Fruit fly (Drosophila melanogaster): Measurements from ENCODE around the gene CG14855.
A peak's percentile ranks its signal among the peaks of the same experiment; 100 is the strongest.

The CG14855 gene

DNA sequence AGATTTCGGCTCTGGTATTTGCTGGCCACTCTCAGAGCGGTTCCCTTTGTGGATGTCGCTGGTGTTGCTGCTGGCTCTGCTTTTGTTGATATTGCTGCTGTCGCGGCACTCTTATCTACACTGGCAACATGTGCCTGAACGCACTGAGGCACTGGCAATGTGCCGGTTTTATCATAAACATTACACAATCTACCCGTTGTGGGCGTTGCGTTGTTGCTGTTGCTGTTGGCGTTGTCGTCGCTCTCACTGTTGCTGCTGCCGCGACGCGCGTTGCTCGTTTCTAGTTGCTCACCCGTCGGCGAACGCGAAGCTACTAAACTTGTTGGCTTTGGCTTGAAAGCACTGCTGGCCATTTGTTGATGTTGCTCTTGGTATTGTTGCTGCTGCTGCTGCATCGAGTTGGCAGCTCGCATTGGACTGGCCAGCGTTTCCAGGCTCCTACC lies 23.6 kb downstream of the CG14855 start (continued):
- TF ChIP-seq Bgb (GFP tag; IDR thresholded peaks at IDR 0.05; ENCODE audit: partially characterized antibody) (peak; percentile 59), Pdp1 (GFP tag; optimal IDR thresholded peaks at IDR 0.05) (peak in 1 of 2 experiments; percentile 99), CG34422 (GFP tag; IDR thresholded peaks at IDR 0.05) (peak; percentile 78; the same call in 1 of the 3 replicates), Hr51 (GFP tag; optimal IDR thresholded peaks at IDR 0.05) (peak in 1 of 2 experiments; percentile 5), sr (GFP tag; IDR thresholded peaks at IDR 0.05) (peak; percentile 96), klu (GFP tag; IDR thresholded peaks at IDR 0.05) (no peak), zen2 (GFP tag; IDR thresholded peaks at IDR 0.05; ENCODE audit: partially characterized antibody) (0 out of 3 replicates have a peak, but pooled peaks have one; percentile 4), rib (GFP tag; IDR thresholded peaks at IDR 0.05) (peak; percentile 20; the same call in 1 of the 2 replicates), ranshi (GFP tag; IDR thresholded peaks at IDR 0.05) (peak; percentile 7; the same call in 1 of the 2 replicates), CG7928 (GFP tag; optimal IDR thresholded peaks at IDR 0.05) (no peak), fd102C (GFP tag; optimal IDR thresholded peaks at IDR 0.05) (no peak), CG15479 (GFP tag; optimal IDR thresholded peaks at IDR 0.05) (peak; percentile 94), maf-S (GFP tag; optimal IDR thresholded peaks at IDR 0.05) (no peak), lbe (GFP tag; optimal IDR thresholded peaks at IDR 0.05) (no peak), Trl (optimal IDR thresholded peaks at IDR 0.05) (peak; percentile 11 to 44), Trl (GFP tag; optimal IDR thresholded peaks at IDR 0.05) (no peak), Deaf1 (tag; optimal IDR thresholded peaks at IDR 0.05) (peak; percentile 81), jigr1 (GFP tag; IDR thresholded peaks at IDR 0.05) (no peak), slbo (GFP tag; IDR thresholded peaks at IDR 0.05) (peak; percentile 61), gro (GFP tag; optimal IDR thresholded peaks at IDR 0.05) (peak; percentile 11), CG12071 (GFP tag; optimal IDR thresholded peaks at IDR 0.05) (peak; percentile 4), tup (GFP tag; optimal IDR thresholded peaks at IDR 0.05) (no peak), CG31441 (GFP tag; IDR thresholded peaks at IDR 0.05) (peak; percentile 24; the same call in 1 of the 2 replicates), CG12769 (tag; optimal IDR thresholded peaks at IDR 0.05) (peak; percentile 50), CG18599 (GFP tag; optimal IDR thresholded peaks at IDR 0.05) (peak; percentile 38), CG5180 (GFP tag; optimal IDR thresholded peaks at IDR 0.05) (peak; percentile 99), pita (GFP tag; optimal IDR thresholded peaks at IDR 0.05) (no peak), CG13894 (tag; optimal IDR thresholded peaks at IDR 0.05) (peak; percentile 6), CG12155 (GFP tag; optimal IDR thresholded peaks at IDR 0.05) (peak; percentile 6), CG6175 (GFP tag; IDR thresholded peaks at IDR 0.05) (peak; percentile 80; the same call in 2 of the 3 replicates), Nf-YC (tag; optimal IDR thresholded peaks at IDR 0.05) (peak; percentile 48), Taf1 (GFP tag; IDR thresholded peaks at IDR 0.05) (0 out of 2 replicates have a peak, but pooled peaks have one; percentile 6), HmgD (GFP tag; optimal IDR thresholded peaks at IDR 0.05) (peak; percentile 3), caup (GFP tag; optimal IDR thresholded peaks at IDR 0.05; ENCODE audit: severe bottlenecking) (peak; percentile 25), CG3281 (GFP tag; optimal IDR thresholded peaks at IDR 0.05) (peak; percentile 34), Med (GFP tag) (peak; percentile 73), ERR (GFP tag; optimal IDR thresholded peaks at IDR 0.05) (no peak), CG2199 (GFP tag; IDR thresholded peaks at IDR 0.05) (0 out of 3 replicates have a peak, but pooled peaks have one; percentile 11), Aef1 (GFP tag; IDR thresholded peaks at IDR 0.05) (peak; percentile 28; the same call in 1 of the 3 replicates), gce (GFP tag; IDR thresholded peaks at IDR 0.05) (no peak), CG4707 (GFP tag; optimal IDR thresholded peaks at IDR 0.05) (no peak), ci (GFP tag; IDR thresholded peaks at IDR 0.05) (peak; percentile 61; the same call in 2 of the 3 replicates), CG13287 (GFP tag; IDR thresholded peaks at IDR 0.05; ENCODE audit: partially characterized antibody) (peak; percentile 61), lab (GFP tag; optimal IDR thresholded peaks at IDR 0.05) (peak; percentile 62), CG3838 (GFP tag; optimal IDR thresholded peaks at IDR 0.05) (peak; percentile 74), so (GFP tag; IDR thresholded peaks at IDR 0.05) (peak; percentile 10; the same call in 1 of the 3 replicates), Awh (GFP tag; IDR thresholded peaks at IDR 0.05) (peak; percentile 56; the same call in 1 of the 2 replicates), chinmo (GFP tag; IDR thresholded peaks at IDR 0.05; ENCODE audit: partially characterized antibody) (peak; percentile 91), B-H1 (GFP tag; IDR thresholded peaks at IDR 0.05) (no peak)
